Worm (Caenorhabditis elegans) whole organism, L1 larva: ENCODE results near the gene srb-11.

Experiments
- C04F5.9 ChIP-seq: sonication (generic microtip); optimal IDR thresholded peaks from 2 replicates; lab custom pipeline; 2016; ENCODE audit warnings: missing genetic modification characterization, missing compliant biosample characterization
- C16A3.4 ChIP-seq: fragments of 150-350 bp; optimal IDR thresholded peaks from 2 replicates; lab custom pipeline; 2014; ENCODE audit warnings: missing biosample characterization, missing genetic modification characterization
- Y116A8C.19 ChIP-seq: sonication (generic microtip); optimal IDR thresholded peaks from 2 replicates; lab custom pipeline; 2016; ENCODE audit warnings: missing compliant biosample characterization, missing genetic modification characterization, borderline replicate concordance
- alr-1 ChIP-seq: fragments of 200-800 bp; sonication (Bioruptor generic); optimal IDR thresholded peaks from 2 replicates; lab custom pipeline; 2018; ENCODE audit warnings: borderline replicate concordance, mild to moderate bottlenecking, missing genetic modification characterization, missing compliant biosample characterization
- blmp-1 ChIP-seq: fragments of 150-350 bp; optimal IDR thresholded peaks from 2 replicates; lab custom pipeline; 2014; ENCODE audit warnings: missing biosample characterization, missing genetic modification characterization
- ceh-82 ChIP-seq, 3 experiments: fragments of 150-350 bp in 1 of 3; sonication (generic microtip) in 2 of 3; optimal IDR thresholded peaks; 2 replicates each; lab custom pipeline; 2014 to 2017; ENCODE audit warnings: missing biosample characterization in 3 of 3, missing genetic modification characterization in 3 of 3
- ceh-88 ChIP-seq: fragments of 200-800 bp; sonication (Bioruptor generic); IDR thresholded peaks from 2 replicates; pipeline ENCODE4 v1.3.6; 2022; ENCODE audit warnings: missing genetic modification characterization, missing compliant biosample characterization
- ceh-90 ChIP-seq: sonication (generic microtip); optimal IDR thresholded peaks from 2 replicates; lab custom pipeline; 2016; ENCODE audit warnings: missing genetic modification characterization, missing compliant biosample characterization
- dpl-1 ChIP-seq, 3 experiments: fragments of 150-350 bp in 2 of 3; sonication (generic microtip) in 1 of 3; optimal IDR thresholded peaks; 2 replicates each; lab custom pipeline; 2014 to 2017; ENCODE audit warnings: missing biosample characterization in 3 of 3, missing genetic modification characterization in 3 of 3, missing genetic modification reagents in 3 of 3
- efl-1 ChIP-seq, 4 experiments: fragments of 150-350 bp; optimal IDR thresholded peaks in 3 of 4; peaks in 1 of 4; 1 replicate in 1 of 4; 2 replicates in 3 of 4; lab custom pipeline; 2014; ENCODE audit warnings: missing biosample characterization in 2 of 4, missing genetic modification characterization in 2 of 4, missing genetic modification reagents in 2 of 4
- efl-3 ChIP-seq: fragments of 200-800 bp; sonication (Bioruptor generic); optimal IDR thresholded peaks from 2 replicates; lab custom pipeline; 2018; ENCODE audit warnings: mild to moderate bottlenecking, missing genetic modification characterization, missing compliant biosample characterization
- elt-2 ChIP-seq: sonication (generic microtip); optimal IDR thresholded peaks from 2 replicates; lab custom pipeline; 2016; ENCODE audit warnings: missing genetic modification characterization, mild to moderate bottlenecking, inconsistent platforms, missing compliant biosample characterization, missing genetic modification reagents
- elt-3 ChIP-seq, 6 experiments: fragments of 150-350 bp in 1 of 6; sonication (generic microtip); optimal IDR thresholded peaks; 2 replicates each; lab custom pipeline; 2017 to 2018; ENCODE audit warnings: missing biosample characterization in 6 of 6, missing genetic modification characterization in 6 of 6, inconsistent platforms in 1 of 6
- grh-1 ChIP-seq: fragments of 200-800 bp; sonication (Bioruptor generic); IDR thresholded peaks from 2 replicates; pipeline ENCODE4 v1.3.6; 2022; ENCODE audit warnings: missing genetic modification reagents, missing genetic modification characterization, missing compliant biosample characterization
- hlh-4 ChIP-seq: sonication (generic microtip); optimal IDR thresholded peaks from 2 replicates; lab custom pipeline; 2016; ENCODE audit warnings: mild to moderate bottlenecking, missing genetic modification characterization, missing compliant biosample characterization
- hpl-2 ChIP-seq: fragments of 150-350 bp; optimal IDR thresholded peaks from 2 replicates; lab custom pipeline; 2014; ENCODE audit warnings: missing biosample characterization, missing genetic modification reagents, missing genetic modification characterization
- isw-1 ChIP-seq: fragments of 200-800 bp; sonication (Bioruptor generic); IDR thresholded peaks from 2 replicates; pipeline ENCODE4 v1.3.6; 2022; ENCODE audit warnings: missing genetic modification characterization, missing compliant biosample characterization
- lin-13 ChIP-seq: fragments of 150-350 bp; optimal IDR thresholded peaks from 2 replicates; lab custom pipeline; 2014; ENCODE audit warnings: missing biosample characterization, missing genetic modification reagents, missing genetic modification characterization
- lin-14 ChIP-seq: fragments of 200-800 bp; sonication (Bioruptor generic); optimal IDR thresholded peaks from 2 replicates; lab custom pipeline; 2018; ENCODE audit warnings: mild to moderate bottlenecking, missing genetic modification characterization, moderate library complexity, missing compliant biosample characterization
- lin-15B ChIP-seq: fragments of 150-350 bp; sonication (generic microtip); optimal IDR thresholded peaks from 3 replicates; lab custom pipeline; 2014; ENCODE audit warnings: missing biosample characterization, missing genetic modification characterization
- lin-35 ChIP-seq, 2 experiments: fragments of 150-350 bp; optimal IDR thresholded peaks; 2 replicates each; lab custom pipeline; 2014; ENCODE audit warnings: missing biosample characterization in 2 of 2, missing genetic modification characterization in 2 of 2, missing genetic modification reagents in 2 of 2
- lir-3 ChIP-seq: sonication (generic microtip); optimal IDR thresholded peaks from 2 replicates; lab custom pipeline; 2016; ENCODE audit warnings: mild to moderate bottlenecking, missing genetic modification characterization, moderate library complexity, missing compliant biosample characterization; ENCODE audit not compliant: poor library complexity
- lsy-2 ChIP-seq, 2 experiments: fragments of 150-350 bp; optimal IDR thresholded peaks; 2 replicates each; lab custom pipeline; 2014; ENCODE audit warnings: missing biosample characterization in 2 of 2, missing genetic modification characterization in 2 of 2
- mab-9 ChIP-seq: fragments of 200-800 bp; sonication (Bioruptor generic); IDR thresholded peaks from 2 replicates; pipeline ENCODE4 v1.3.6; 2022; ENCODE audit warnings: missing genetic modification reagents, missing genetic modification characterization, missing compliant biosample characterization
- mdl-1 ChIP-seq, 2 experiments: fragments of 150-350 bp; optimal IDR thresholded peaks; 2 replicates each; lab custom pipeline; 2014 to 2017; ENCODE audit warnings: missing biosample characterization in 2 of 2, missing genetic modification characterization in 2 of 2, inconsistent platforms in 1 of 2
- mep-1 ChIP-seq: fragments of 150-350 bp; optimal IDR thresholded peaks from 2 replicates; lab custom pipeline; 2014; ENCODE audit warnings: missing biosample characterization, missing genetic modification characterization
- nhr-20 ChIP-seq: sonication (generic microtip); optimal IDR thresholded peaks from 2 replicates; lab custom pipeline; 2016; ENCODE audit warnings: mild to moderate bottlenecking, missing genetic modification characterization, missing compliant biosample characterization
- nhr-237 ChIP-seq: fragments of 150-350 bp; optimal IDR thresholded peaks from 2 replicates; lab custom pipeline; 2014; ENCODE audit warnings: missing biosample characterization, missing genetic modification characterization
- nhr-76 ChIP-seq: sonication (generic microtip); optimal IDR thresholded peaks from 2 replicates; lab custom pipeline; 2017; ENCODE audit warnings: missing biosample characterization, missing genetic modification characterization
- rnt-1 ChIP-seq: sonication (generic microtip); optimal IDR thresholded peaks from 2 replicates; lab custom pipeline; 2016; ENCODE audit warnings: mild to moderate bottlenecking, missing genetic modification characterization, moderate library complexity, missing compliant biosample characterization
- snu-23 ChIP-seq: sonication (generic microtip); optimal IDR thresholded peaks from 2 replicates; lab custom pipeline; 2016; ENCODE audit warnings: missing genetic modification characterization, missing compliant biosample characterization
- sox-4 ChIP-seq: sonication (generic microtip); optimal IDR thresholded peaks from 2 replicates; lab custom pipeline; 2016; ENCODE audit warnings: missing genetic modification characterization, missing compliant biosample characterization
- sptf-1 ChIP-seq: fragments of 150-350 bp; optimal IDR thresholded peaks from 2 replicates; lab custom pipeline; 2014; ENCODE audit warnings: missing biosample characterization, missing genetic modification characterization
- tbx-2 ChIP-seq: sonication (generic microtip); optimal IDR thresholded peaks from 2 replicates; lab custom pipeline; 2016; ENCODE audit warnings: missing genetic modification characterization, missing compliant biosample characterization
- zag-1 ChIP-seq: fragments of 150-350 bp; optimal IDR thresholded peaks from 2 replicates; lab custom pipeline; 2014; ENCODE audit warnings: missing biosample characterization, missing genetic modification characterization

Gene srb-11

ce11 chrIII:6492807-6493206, at the start of gene srb-11:
srb-11 (minus strand) TSS chrIII:6492907.
- TF ChIP-seq nhr-20 (tag; lab: Kevin White, UChicago) (no peak), alr-1 (no peak)

ce11 chrIII:6536945-6537568, 44.4 kb upstream of the srb-11 start, which contains the start of gene C09E7.4:
C09E7.4 (minus strand) TSS chrIII:6536995.
- TF ChIP-seq hlh-4 (tag; lab: Kevin White, UChicago) = no peak
- peak in 1 of 2 experiments; percentile 28 for TF ChIP-seq lin-35 (GFP tag; optimal IDR thresholded peaks at IDR 0.05; lab: Kevin White, UChicago)
- peak in 1 of 2 experiments; percentile 3 for TF ChIP-seq efl-1 (optimal IDR thresholded peaks at IDR 0.05; lab: Kevin White, UChicago)
- TF ChIP-seq efl-1 (GFP tag; optimal IDR thresholded peaks at IDR 0.05 in 1 of 2; lab: Kevin White, UChicago) = no peak
- no peak for TF ChIP-seq isw-1 (GFP tag; lab: Robert Waterston, UW)
- no peak for TF ChIP-seq sox-4 (tag; lab: Kevin White, UChicago)
- peak in 1 of 2 experiments; percentile 14 for TF ChIP-seq lsy-2 (tag; optimal IDR thresholded peaks at IDR 0.05; lab: Kevin White, UChicago)
- no peak for TF ChIP-seq elt-2 (tag; lab: Kevin White, UChicago)
- no peak for TF ChIP-seq lin-13
- no peak for TF ChIP-seq sptf-1 (tag; lab: Kevin White, UChicago)
- TF ChIP-seq dpl-1 (GFP tag; optimal IDR thresholded peaks at IDR 0.05; lab: Kevin White, UChicago) = peak in 2 of 3 experiments; percentile 22 to 40
- peak; percentile 49 for TF ChIP-seq mep-1 (tag; lab: Kevin White, UChicago)
- TF ChIP-seq grh-1 (GFP tag; lab: Robert Waterston, UW) = no peak
- peak; percentile 55 for TF ChIP-seq lin-14 (GFP tag; lab: Kevin White, UChicago)
- TF ChIP-seq snu-23 (GFP tag; lab: Kevin White, UChicago) = peak; percentile 46
- TF ChIP-seq zag-1 (tag; lab: Kevin White, UChicago) = no peak
- TF ChIP-seq C04F5.9 = no peak
- TF ChIP-seq blmp-1 = peak; percentile 0
- no peak for TF ChIP-seq mab-9 (GFP tag; lab: Robert Waterston, UW)
- no peak for TF ChIP-seq ceh-88 (GFP tag; lab: Robert Waterston, UW)
- TF ChIP-seq rnt-1 (tag; lab: Kevin White, UChicago) = peak; percentile 34
- peak in 1 of 3 experiments; percentile 28 for TF ChIP-seq ceh-82 (tag; optimal IDR thresholded peaks at IDR 0.05; lab: Kevin White, UChicago)
- no peak for TF ChIP-seq C16A3.4 (tag; lab: Kevin White, UChicago)
- TF ChIP-seq nhr-76 (tag; lab: Kevin White, UChicago) = no peak

ce11 chrIII:6532647-6533046, 39.9 kb upstream of the srb-11 start, which contains the start of gene srxa-5:
srxa-5 (plus strand) TSS chrIII:6532947.
- TF ChIP-seq lin-14 (GFP tag; lab: Kevin White, UChicago) (no peak), nhr-237 (tag; lab: Kevin White, UChicago) (no peak), mdl-1 (tag; optimal IDR thresholded peaks at IDR 0.05; lab: Kevin White, UChicago) (no peak), hlh-4 (tag; lab: Kevin White, UChicago) (no peak), elt-3 (tag; optimal IDR thresholded peaks at IDR 0.05; lab: Kevin White, UChicago) (no peak), lir-3 (tag; lab: Kevin White, UChicago) (no peak), efl-3 (GFP tag; lab: Kevin White, UChicago) (no peak), snu-23 (GFP tag; lab: Kevin White, UChicago) (no peak), elt-2 (tag; lab: Kevin White, UChicago) (no peak), Y116A8C.19 (tag; lab: Kevin White, UChicago) (no peak), hpl-2 (GFP tag; lab: Kevin White, UChicago) (no peak), sox-4 (tag; lab: Kevin White, UChicago) (no peak), lin-15B (no peak), ceh-90 (no peak), tbx-2 (tag; lab: Kevin White, UChicago) (no peak)
